Fruit fly (Drosophila melanogaster): Measurements from ENCODE around the gene CG7402.
A peak's percentile ranks its signal among the peaks of the same experiment; 100 is the strongest.

CG7402 gene

DNA sequence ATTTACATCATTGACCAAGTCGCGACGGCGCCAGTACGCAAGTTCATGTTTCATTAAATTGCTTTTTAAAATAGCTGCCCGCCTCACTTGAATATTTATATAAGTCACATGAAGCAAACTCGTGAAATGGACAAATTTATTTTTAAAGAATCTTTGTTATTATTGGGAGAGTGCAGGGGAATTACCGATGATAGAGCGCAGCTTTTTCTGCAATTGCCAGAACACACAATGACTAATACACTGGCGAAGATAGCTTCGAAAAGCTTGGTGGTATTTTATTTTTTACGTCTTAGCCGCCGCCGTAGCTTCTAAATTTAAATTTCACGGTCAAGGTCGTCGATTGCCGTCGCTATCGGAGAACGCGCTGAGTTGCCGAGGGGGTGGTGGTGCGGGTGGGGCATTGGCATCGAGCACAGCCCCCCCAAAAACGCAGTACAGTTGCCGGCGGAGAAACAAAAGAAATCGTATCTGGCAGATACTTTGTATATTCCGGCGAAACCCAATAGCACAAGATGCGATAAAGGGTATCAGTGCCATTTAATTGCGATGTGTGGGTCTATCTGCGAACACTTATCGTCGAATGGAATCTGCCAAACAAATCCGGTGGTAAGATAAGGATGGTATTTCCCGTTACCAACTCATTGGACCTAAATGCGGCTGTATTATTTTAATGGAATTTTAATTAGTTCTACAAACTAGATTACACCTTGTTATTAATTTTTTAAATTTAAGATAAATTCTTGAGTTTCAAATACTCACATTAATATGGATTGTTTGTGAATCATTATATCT is 25.7 kb downstream of the CG7402 start (continued):
- TF ChIP-seq Sox15 (GFP tag; optimal IDR thresholded peaks at IDR 0.05) (no peak), fkh (GFP tag; optimal IDR thresholded peaks at IDR 0.05) (no peak), esn (GFP tag; optimal IDR thresholded peaks at IDR 0.05) (no peak), fd85E (GFP tag; optimal IDR thresholded peaks at IDR 0.05) (no peak), CG11294 (GFP tag; IDR thresholded peaks at IDR 0.05) (no peak), svp (GFP tag) (peak; percentile 17)

dm6 chr3L:17913966-17914540 is 26.5 kb downstream of the CG7402 start:
- peak; percentile 3 for TF ChIP-seq CG6854 (GFP tag; optimal IDR thresholded peaks at IDR 0.05)
- TF ChIP-seq ss (GFP tag; optimal IDR thresholded peaks at IDR 0.05), result peak; percentile 4 to 14
- TF ChIP-seq vri (GFP tag; optimal IDR thresholded peaks at IDR 0.05), result peak; percentile 25
- peak; percentile 12 for TF ChIP-seq CG9139 (GFP tag; optimal IDR thresholded peaks at IDR 0.05)
- no peak for TF ChIP-seq Gug (GFP tag; IDR thresholded peaks at IDR 0.05)
- peak; percentile 29; the same call in 1 of the 2 replicates for TF ChIP-seq CG15336 (GFP tag; IDR thresholded peaks at IDR 0.05)
- TF ChIP-seq Eip78C (GFP tag), result peak; percentile 37
- no peak for TF ChIP-seq cyc (GFP tag; optimal IDR thresholded peaks at IDR 0.05)
- peak; percentile 43; the same call in 2 of the 3 replicates for TF ChIP-seq CG8119 (GFP tag; IDR thresholded peaks at IDR 0.05)

- peak; percentile 18 for TF ChIP-seq dsx (GFP tag; optimal IDR thresholded peaks at IDR 0.05; ENCODE audit: poor library complexity, severe bottlenecking)
- no peak for TF ChIP-seq CG8119 (GFP tag; IDR thresholded peaks at IDR 0.05)
- TF ChIP-seq Ets96B (tag; optimal IDR thresholded peaks at IDR 0.05), result no peak
Measured at dm6 chr3L:17915792-17916540, 28.5 kb downstream of the CG7402 start.

DNA sequence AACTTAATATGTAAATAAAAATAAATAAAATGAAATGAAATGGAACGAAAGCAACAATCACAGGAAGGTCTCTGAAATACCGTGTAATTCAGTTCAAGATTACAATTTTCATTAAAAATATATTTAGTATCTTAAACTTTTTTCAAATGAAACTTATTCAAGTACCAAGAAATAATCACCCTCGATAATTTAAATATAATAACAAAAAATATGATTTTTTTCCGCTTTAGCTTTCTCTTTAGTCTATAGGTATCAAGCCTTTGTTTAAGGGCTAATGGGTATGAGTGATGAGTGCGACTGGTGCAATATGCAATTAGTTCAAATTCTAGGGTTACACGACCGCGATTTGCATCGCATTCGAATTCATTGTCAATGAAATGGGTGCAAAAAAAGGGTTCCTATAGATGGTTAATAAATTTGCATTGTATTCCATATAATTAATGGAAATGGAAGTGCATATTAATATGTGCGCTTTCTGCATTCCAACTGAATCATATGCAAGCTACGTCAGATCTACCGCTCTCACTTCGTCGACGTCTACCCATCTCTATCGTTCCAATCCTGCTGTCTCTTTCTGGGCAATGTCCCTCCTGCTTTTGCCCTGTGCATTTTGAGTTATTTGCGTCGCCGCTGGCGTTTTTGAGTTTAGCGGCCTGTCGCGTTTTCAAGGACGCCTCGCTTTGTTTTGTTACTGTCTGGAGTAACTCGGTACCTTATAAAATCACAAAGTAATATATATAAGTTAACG is 30.4 kb downstream of the CG7402 start:
- peak; percentile 15 for TF ChIP-seq Ets96B (tag; optimal IDR thresholded peaks at IDR 0.05)
- no peak for TF ChIP-seq CG15336 (GFP tag; IDR thresholded peaks at IDR 0.05)
- peak; percentile 1 for TF ChIP-seq Hr4 (GFP tag; optimal IDR thresholded peaks at IDR 0.05)
- TF ChIP-seq acj6 (GFP tag; optimal IDR thresholded peaks at IDR 0.05), result peak; percentile 8
- TF ChIP-seq CG3032 (tag; optimal IDR thresholded peaks at IDR 0.05), result peak; percentile 11
- TF ChIP-seq CG16779 (tag; optimal IDR thresholded peaks at IDR 0.05), result no peak
- peak; percentile 8 for TF ChIP-seq vri (GFP tag; optimal IDR thresholded peaks at IDR 0.05)
- TF ChIP-seq ss (GFP tag; optimal IDR thresholded peaks at IDR 0.05), result peak in 1 of 2 experiments; percentile 17
- TF ChIP-seq topi (GFP tag; optimal IDR thresholded peaks at IDR 0.05), result peak; percentile 6
- peak; percentile 81 for TF ChIP-seq Eip78C (GFP tag)
- TF ChIP-seq dac (GFP tag; optimal IDR thresholded peaks at IDR 0.05), result no peak
- TF ChIP-seq Met (GFP tag; optimal IDR thresholded peaks at IDR 0.05), result peak; percentile 1
- peak; percentile 67 for TF ChIP-seq svp (GFP tag)

DNA sequence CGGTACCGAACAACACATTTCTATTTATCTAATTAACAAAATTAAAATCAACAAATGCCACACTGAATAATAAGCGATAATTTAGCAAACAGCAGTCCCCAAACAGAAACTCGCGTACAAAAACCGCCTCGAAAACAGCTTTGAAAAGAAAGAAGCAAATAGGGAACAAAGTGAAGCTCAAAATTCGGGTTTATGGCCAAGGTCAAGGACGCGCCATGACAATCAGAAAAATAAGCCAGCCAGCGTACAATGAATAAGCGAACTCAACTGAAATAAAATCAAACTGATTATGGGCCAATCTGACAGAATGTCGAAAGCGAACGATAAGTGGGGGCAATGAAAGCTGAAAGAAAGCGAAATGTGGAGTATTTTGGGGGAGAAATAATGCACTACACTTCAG is 34.0 kb downstream of the CG7402 start:
- TF ChIP-seq CG8632 (GFP tag; optimal IDR thresholded peaks at IDR 0.05) (no peak), svp (GFP tag) (peak; percentile 90), Lpt (GFP tag; optimal IDR thresholded peaks at IDR 0.05) (no peak), Hr39 (GFP tag; optimal IDR thresholded peaks at IDR 0.05) (no peak), CG6792 (GFP tag; optimal IDR thresholded peaks at IDR 0.05) (no peak), vri (GFP tag; optimal IDR thresholded peaks at IDR 0.05) (peak; percentile 48), fkh (GFP tag; optimal IDR thresholded peaks at IDR 0.05) (peak; percentile 7), Sox102F (GFP tag; optimal IDR thresholded peaks at IDR 0.05) (no peak), Blimp-1 (GFP tag; optimal IDR thresholded peaks at IDR 0.05) (no peak), acj6 (GFP tag; optimal IDR thresholded peaks at IDR 0.05) (no peak)
